Worm (Caenorhabditis elegans): ENCODE measurements around the gene sir-2.1.

DNA sequence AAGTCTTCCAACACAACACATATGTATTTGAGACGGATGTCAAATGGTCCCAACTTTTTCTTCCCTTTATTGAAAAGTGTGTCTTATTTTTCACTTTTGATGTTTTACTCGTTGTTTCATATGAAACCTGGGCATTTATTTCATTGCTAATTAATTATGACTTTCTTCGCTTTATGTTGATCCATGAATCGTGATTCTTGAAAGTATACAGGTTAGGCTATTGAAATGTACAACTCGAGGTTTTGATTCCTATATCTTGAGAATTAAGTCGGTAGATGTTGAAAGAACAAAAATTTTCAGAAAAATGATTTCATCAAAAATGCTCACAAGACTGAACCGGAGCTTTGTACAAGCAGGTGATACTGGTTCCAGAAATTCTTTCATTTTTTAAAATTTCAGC lies 21.1 kb upstream of the sir-2.1 start, which contains the start of gene nfu-1:
- TF ChIP-seq nhr-11 (tag; optimal IDR thresholded peaks at IDR 0.05) (no peak), lin-15B (tag; optimal IDR thresholded peaks at IDR 0.05) (no peak), mep-1 (tag; optimal IDR thresholded peaks at IDR 0.05) (no peak), snpc-4 (tag; optimal IDR thresholded peaks at IDR 0.05) (no peak)
